Worm (Caenorhabditis elegans) whole organism, L4/young adult: ENCODE data around the gene skr-12.

Experiments used
- W03F9.2 ChIP-seq: fragments of 150-350 bp; optimal IDR thresholded peaks from 2 replicates; lab custom pipeline; 2014; ENCODE audit warnings: missing biosample characterization, missing genetic modification characterization
- dao-5 ChIP-seq: sonication (generic microtip); optimal IDR thresholded peaks from 2 replicates; lab custom pipeline; 2016; ENCODE audit warnings: missing genotype, missing genetic modification characterization, moderate library complexity, missing compliant biosample characterization
- him-1 ChIP-seq: sonication (generic microtip); optimal IDR thresholded peaks from 2 replicates; lab custom pipeline; 2016; ENCODE audit warnings: missing genotype, missing genetic modification reagents, missing genetic modification characterization, missing compliant biosample characterization

- TF ChIP-seq W03F9.2 (tag; lab: Kevin White, UChicago) (no peak), him-1 (no peak), dao-5 (tag; lab: Kevin White, UChicago) (no peak)
These were observed 42.2 kb downstream of the skr-12 start for ce11 chrIV:17209309-17209708.
